Fruit fly (Drosophila melanogaster) whole organism, embryonic: ENCODE results near the gene CG31321.

Experiments
- B-H2 ChIP-seq: fragments of 200-800 bp; sonication (Bioruptor generic); optimal IDR thresholded peaks from 2 replicates; lab custom pipeline; 2018; ENCODE audit warnings: missing biosample characterization, mild to moderate bottlenecking, missing genetic modification characterization
- CG1024 ChIP-seq: fragments of 200-800 bp; sonication (Bioruptor generic); IDR thresholded peaks from 2 replicates; pipeline ENCODE4 v1.3.6; 2022; ENCODE audit warnings: missing biosample characterization, missing genetic modification characterization
- CG10959 ChIP-seq: fragments of 200-800 bp; sonication (Bioruptor generic); IDR thresholded peaks from 2 replicates; pipeline ENCODE4 v1.3.6; 2022; ENCODE audit warnings: missing biosample characterization, missing genetic modification characterization
- CG11085 ChIP-seq: fragments of 200-800 bp; sonication (Bioruptor generic); IDR thresholded peaks from 2 replicates; pipeline ENCODE4 v1.3.6; 2022; ENCODE audit warnings: missing biosample characterization, missing genetic modification characterization
- CG12155 ChIP-seq: fragments of 200-800 bp; sonication (Bioruptor generic); optimal IDR thresholded peaks from 3 replicates; lab custom pipeline; 2016; ENCODE audit warnings: missing biosample characterization, missing genetic modification characterization
- CG12219 ChIP-seq: fragments of 200-800 bp; sonication (Bioruptor generic); optimal IDR thresholded peaks from 3 replicates; lab custom pipeline; 2018; ENCODE audit warnings: missing biosample characterization, mild to moderate bottlenecking, missing genetic modification characterization
- CG12236 ChIP-seq: fragments of 200-800 bp; sonication (Bioruptor generic); optimal IDR thresholded peaks from 2 replicates; lab custom pipeline; 2016; ENCODE audit warnings: missing biosample characterization, missing genetic modification characterization
- CG1233 ChIP-seq: fragments of 200-800 bp; sonication (Bioruptor generic); optimal IDR thresholded peaks from 4 replicates; lab custom pipeline; 2018; ENCODE audit warnings: missing biosample characterization, mild to moderate bottlenecking, missing genetic modification characterization
- CG15696 ChIP-seq: fragments of 200-800 bp; sonication (Bioruptor generic); optimal IDR thresholded peaks from 2 replicates; lab custom pipeline; 2019; ENCODE audit warnings: missing biosample characterization, mild to moderate bottlenecking, missing genetic modification characterization, moderate library complexity
- CG17328 ChIP-seq: fragments of 200-800 bp; sonication (Bioruptor generic); IDR thresholded peaks from 2 replicates; pipeline ENCODE4 v1.3.6; 2022; ENCODE audit warnings: missing biosample characterization, missing genetic modification characterization
- CG17568 ChIP-seq: fragments of 200-800 bp; sonication (Bioruptor generic); optimal IDR thresholded peaks from 2 replicates; lab custom pipeline; 2018; ENCODE audit warnings: missing biosample characterization, mild to moderate bottlenecking, missing genetic modification characterization, moderate library complexity
- CG2199 ChIP-seq: fragments of 200-800 bp; sonication (Bioruptor generic); IDR thresholded peaks from 3 replicates; pipeline ENCODE4 v1.3.6; 2022; ENCODE audit warnings: missing biosample characterization, missing genetic modification characterization
- CG31365 ChIP-seq: fragments of 200-800 bp; sonication (Bioruptor generic); optimal IDR thresholded peaks from 2 replicates; lab custom pipeline; 2018; ENCODE audit warnings: missing biosample characterization, mild to moderate bottlenecking, missing genetic modification characterization
- CG33557 ChIP-seq: fragments of 200-800 bp; sonication (Bioruptor generic); optimal IDR thresholded peaks from 2 replicates; lab custom pipeline; 2019; ENCODE audit warnings: missing biosample characterization, mild to moderate bottlenecking, missing genetic modification characterization, moderate library complexity
- CG3726 ChIP-seq: fragments of 200-800 bp; sonication (Bioruptor generic); IDR thresholded peaks from 3 replicates; pipeline ENCODE4, ENCODE4 v1.3.6; 2022; ENCODE audit warnings: missing biosample characterization, missing genetic modification characterization
- CG6765 ChIP-seq: fragments of 200-800 bp; sonication (Bioruptor generic); optimal IDR thresholded peaks from 3 replicates; lab custom pipeline; 2017; ENCODE audit warnings: missing biosample characterization, mild to moderate bottlenecking, missing genetic modification characterization
- CG6813 ChIP-seq: fragments of 200-800 bp; sonication (Bioruptor generic); optimal IDR thresholded peaks from 2 replicates; lab custom pipeline; 2017; ENCODE audit warnings: missing biosample characterization, missing genetic modification characterization, mild to moderate bottlenecking, moderate library complexity, missing genetic modification reagents
- CG7372 ChIP-seq: fragments of 200-800 bp; sonication (Bioruptor generic); IDR thresholded peaks from 2 replicates; pipeline ENCODE4 v1.3.6; 2022; ENCODE audit warnings: missing biosample characterization, missing genetic modification characterization
- CG7839 ChIP-seq: fragments of 200-800 bp; sonication (Bioruptor generic); optimal IDR thresholded peaks from 3 replicates; lab custom pipeline; 2018; ENCODE audit warnings: missing biosample characterization, mild to moderate bottlenecking, missing genetic modification characterization, moderate library complexity
- D ChIP-seq, 2 experiments: fragments of 200-800 bp in 1 of 2; fragments of >200 bp in 1 of 2; sonication (Bioruptor generic) in 1 of 2; optimal IDR thresholded peaks; 2 replicates in 1 of 2; 3 replicates in 1 of 2; lab custom pipeline; 2017; ENCODE audit warnings: mild to moderate bottlenecking in 1 of 2, missing biosample characterization in 1 of 2, missing genetic modification characterization in 1 of 2, missing genetic modification reagents in 1 of 2
- D19A ChIP-seq: fragments of 200-800 bp; optimal IDR thresholded peaks from 3 replicates; lab custom pipeline; 2019; ENCODE audit warnings: missing biosample characterization, mild to moderate bottlenecking, missing genetic modification characterization, moderate library complexity
- Dek ChIP-seq: fragments of 200-800 bp; sonication (Bioruptor generic); optimal IDR thresholded peaks from 3 replicates; lab custom pipeline; 2019; ENCODE audit warnings: missing biosample characterization, mild to moderate bottlenecking, missing genetic modification characterization, moderate library complexity
- NC2α ChIP-seq: fragments of 200-800 bp; sonication (Bioruptor generic); optimal IDR thresholded peaks from 2 replicates; lab custom pipeline; 2016; ENCODE audit warnings: missing biosample characterization, missing genetic modification characterization
- Oaz ChIP-seq: fragments of 200-800 bp; sonication (Bioruptor generic); IDR thresholded peaks from 2 replicates; pipeline ENCODE4 v1.3.6; 2022; ENCODE audit warnings: missing biosample characterization, missing genetic modification characterization
- TFAM ChIP-seq: fragments of 200-800 bp; sonication (Bioruptor generic); optimal IDR thresholded peaks from 2 replicates; lab custom pipeline; 2017; ENCODE audit warnings: missing biosample characterization, missing genetic modification characterization, inconsistent platforms
- bowl ChIP-seq: fragments of 200-800 bp; sonication (Bioruptor generic); IDR thresholded peaks from 2 replicates; pipeline ENCODE4 v1.3.6; 2022; ENCODE audit warnings: missing biosample characterization, missing genetic modification characterization
- btn ChIP-seq: fragments of 200-800 bp; sonication (Bioruptor generic); optimal IDR thresholded peaks from 2 replicates; lab custom pipeline; 2016; ENCODE audit warnings: missing biosample characterization, missing genetic modification characterization
- chinmo ChIP-seq: fragments of 200-800 bp; sonication (Bioruptor generic); IDR thresholded peaks from 4 replicates; pipeline ENCODE4 v1.3.6; 2022; ENCODE audit warnings: missing biosample characterization, missing genetic modification characterization; ENCODE audit not compliant: partially characterized antibody
- crp ChIP-seq, 2 experiments: fragments of 200-800 bp; sonication (Bioruptor generic); optimal IDR thresholded peaks; 2 replicates in 1 of 2; 3 replicates in 1 of 2; lab custom pipeline; 2017; ENCODE audit warnings: missing biosample characterization in 2 of 2, missing genetic modification characterization in 2 of 2, mild to moderate bottlenecking in 1 of 2, moderate library complexity in 1 of 2
- fd3F ChIP-seq: fragments of 200-800 bp; sonication (Bioruptor generic); optimal IDR thresholded peaks from 2 replicates; lab custom pipeline; 2018; ENCODE audit warnings: missing biosample characterization, mild to moderate bottlenecking, missing genetic modification characterization, moderate library complexity
- fd64A ChIP-seq: fragments of 200-800 bp; sonication (Bioruptor generic); optimal IDR thresholded peaks from 3 replicates; lab custom pipeline; 2018; ENCODE audit warnings: missing biosample characterization, mild to moderate bottlenecking, missing genetic modification characterization
- fd96Cb ChIP-seq: fragments of 200-800 bp; sonication (Bioruptor generic); optimal IDR thresholded peaks from 2 replicates; lab custom pipeline; 2018; ENCODE audit warnings: missing biosample characterization, mild to moderate bottlenecking, missing genetic modification characterization, moderate library complexity
- fu2 ChIP-seq: fragments of 200-800 bp; sonication (Bioruptor generic); optimal IDR thresholded peaks from 2 replicates; lab custom pipeline; 2016; ENCODE audit warnings: missing biosample characterization, missing genetic modification characterization
- gfzf ChIP-seq: fragments of 200-800 bp; sonication (Bioruptor generic); optimal IDR thresholded peaks from 2 replicates; lab custom pipeline; 2016; ENCODE audit warnings: missing biosample characterization, mild to moderate bottlenecking, missing genetic modification characterization, moderate library complexity
- gsb ChIP-seq: fragments of 200-800 bp; sonication (Bioruptor generic); IDR thresholded peaks from 2 replicates; pipeline ENCODE4 v1.3.6; 2022; ENCODE audit warnings: missing biosample characterization, missing genetic modification characterization
- lmd ChIP-seq: fragments of 200-800 bp; sonication (Bioruptor generic); IDR thresholded peaks from 2 replicates; pipeline ENCODE4 v1.3.6; 2022; ENCODE audit warnings: missing biosample characterization, missing genetic modification characterization
- prd ChIP-seq, 3 experiments: fragments of >200 bp in 2 of 3; fragments of 200-800 bp in 1 of 3; sonication (Bioruptor generic) in 1 of 3; optimal IDR thresholded peaks in 2 of 3; IDR thresholded peaks in 1 of 3; 2 replicates in 2 of 3; 3 replicates in 1 of 3; pipeline versions ENCODE4 v1.3.6 to Lab custom; 2017 to 2022; ENCODE audit warnings: missing biosample characterization in 1 of 3, missing genetic modification characterization in 1 of 3
- pros ChIP-seq: fragments of 200-800 bp; sonication (Bioruptor generic); optimal IDR thresholded peaks from 3 replicates; lab custom pipeline; 2019; ENCODE audit warnings: missing biosample characterization, mild to moderate bottlenecking, missing genetic modification characterization, moderate library complexity
- run ChIP-seq: fragments of 200-800 bp; sonication (Bioruptor generic); optimal IDR thresholded peaks from 3 replicates; lab custom pipeline; 2018; ENCODE audit warnings: missing biosample characterization, mild to moderate bottlenecking, missing genetic modification characterization
- sc ChIP-seq, 3 experiments: fragments of >200 bp in 2 of 3; fragments of 200-800 bp in 1 of 3; sonication (Bioruptor generic) in 1 of 3; optimal IDR thresholded peaks; 2 replicates in 2 of 3; 3 replicates in 1 of 3; lab custom pipeline; 2017; ENCODE audit warnings: mild to moderate bottlenecking in 1 of 3, missing biosample characterization in 1 of 3, missing genetic modification characterization in 1 of 3, missing genetic modification reagents in 1 of 3
- sim ChIP-seq: fragments of 200-800 bp; sonication (Bioruptor generic); IDR thresholded peaks from 2 replicates; pipeline ENCODE4 v1.3.6; 2022; ENCODE audit warnings: missing biosample characterization, missing genetic modification characterization
- tna ChIP-seq: fragments of 200-800 bp; sonication (Bioruptor generic); IDR thresholded peaks from 2 replicates; pipeline ENCODE4 v1.3.6; 2022; ENCODE audit warnings: missing biosample characterization, missing genetic modification characterization; ENCODE audit not compliant: partially characterized antibody
- toy ChIP-seq: fragments of 200-800 bp; sonication (Bioruptor generic); IDR thresholded peaks from 2 replicates; pipeline ENCODE4 v1.3.6; 2022; ENCODE audit warnings: missing biosample characterization, missing genetic modification characterization
- vnd ChIP-seq: fragments of 200-800 bp; sonication (Bioruptor generic); IDR thresholded peaks from 3 replicates; pipeline ENCODE4 v1.3.6; 2022; ENCODE audit warnings: missing biosample characterization, missing genetic modification characterization; ENCODE audit not compliant: partially characterized antibody
- vvl ChIP-seq: fragments of 200-800 bp; sonication (Bioruptor generic); IDR thresholded peaks from 2 replicates; pipeline ENCODE4 v1.3.6; 2022; ENCODE audit warnings: missing biosample characterization, missing genetic modification characterization
- wor ChIP-seq: fragments of 200-800 bp; sonication (Bioruptor generic); IDR thresholded peaks from 2 replicates; pipeline ENCODE4 v1.3.6; 2022; ENCODE audit warnings: missing biosample characterization, missing genetic modification characterization

The CG31321 gene

DNA sequence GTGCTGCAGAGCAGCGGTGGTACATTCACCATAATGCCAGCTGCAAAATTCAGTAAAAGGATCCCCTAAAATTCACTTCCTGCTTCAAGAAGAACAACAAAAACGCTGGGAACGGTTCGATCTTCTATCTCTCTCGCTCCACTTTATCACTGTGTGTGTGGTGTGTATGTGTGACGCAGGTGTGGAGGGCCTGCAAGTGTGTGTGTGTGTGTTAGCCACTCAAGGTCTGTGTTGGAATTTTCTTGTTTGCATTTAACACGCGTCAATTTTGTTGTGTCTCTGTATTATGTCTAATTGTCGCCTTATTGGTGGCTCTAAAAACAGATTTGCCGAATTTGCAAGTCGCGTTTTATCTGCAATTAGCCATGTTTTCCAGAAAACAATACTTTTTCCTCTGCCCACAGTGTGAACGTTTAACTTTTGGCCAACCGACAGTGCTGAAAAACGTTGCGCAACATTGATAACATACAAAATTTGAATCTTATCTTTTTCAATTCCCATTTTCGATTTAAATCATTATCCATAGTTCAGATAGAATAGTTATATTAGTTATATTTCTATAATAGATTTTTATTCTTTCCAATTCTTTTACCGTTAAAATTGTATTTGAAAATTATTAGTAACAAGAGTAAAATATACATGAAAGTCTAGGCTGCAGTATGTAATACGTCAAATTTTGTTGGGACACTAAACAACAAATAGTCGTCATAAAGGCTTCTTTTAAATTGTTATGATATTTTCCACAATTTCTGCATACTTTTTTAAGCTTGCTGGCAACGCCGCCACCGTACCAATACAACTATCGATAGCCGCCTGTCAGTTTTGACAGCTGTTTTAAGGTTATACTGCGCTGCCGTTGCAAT, 16.3 kb downstream of the CG31321 start, which contains the start of the genes Afti and ATPsynE (continued):
- TF ChIP-seq toy (GFP tag; lab: Robert Waterston, UW) (0 out of 2 replicates have a peak, but pooled peaks have one; percentile 25), CG1024 (GFP tag; lab: Robert Waterston, UW) (peak; percentile 47; the same call in 1 of the 2 replicates), CG33557 (GFP tag; lab: Kevin White, UChicago) (no peak), crp (GFP tag; optimal IDR thresholded peaks at IDR 0.05; lab: Kevin White, UChicago) (peak; percentile 24 to 79), fd96Cb (peak; percentile 63), chinmo (no peak), sim (GFP tag; lab: Robert Waterston, UW) (no peak), CG3726 (no peak), sc (optimal IDR thresholded peaks at IDR 0.05; lab: Kevin White, UChicago) (no peak), sc (GFP tag; optimal IDR thresholded peaks at IDR 0.05; lab: Kevin White, UChicago) (peak; percentile 51), Dek (tag; lab: Kevin White, UChicago) (peak; percentile 54), fd3F (GFP tag; lab: Kevin White, UChicago) (peak; percentile 62), vnd (GFP tag; lab: Robert Waterston, UW) (peak; percentile 46; the same call in 1 of the 3 replicates), btn (GFP tag; lab: Kevin White, UChicago) (no peak), CG6765 (GFP tag; lab: Kevin White, UChicago) (no peak), run (tag; lab: Kevin White, UChicago) (no peak), CG17568 (GFP tag; lab: Kevin White, UChicago) (no peak), CG1233 (GFP tag; lab: Kevin White, UChicago) (peak; percentile 58), CG31365 (tag; lab: Kevin White, UChicago) (no peak), CG6813 (GFP tag; lab: Kevin White, UChicago) (peak; percentile 19), CG7839 (tag; lab: Kevin White, UChicago) (no peak), CG17328 (GFP tag; lab: Robert Waterston, UW) (peak; percentile 51), lmd (GFP tag; lab: Robert Waterston, UW) (peak; percentile 78), TFAM (GFP tag; lab: Kevin White, UChicago) (no peak), fd64A (GFP tag; lab: Kevin White, UChicago) (no peak), CG12155 (GFP tag; lab: Kevin White, UChicago) (peak; percentile 69), Oaz (GFP tag; lab: Robert Waterston, UW) (0 out of 2 replicates have a peak, but pooled peaks have one; percentile 11), vvl (GFP tag; lab: Robert Waterston, UW) (peak; percentile 82; the same call in 1 of the 2 replicates), D (optimal IDR thresholded peaks at IDR 0.05; lab: Kevin White, UChicago) (no peak), D (GFP tag; optimal IDR thresholded peaks at IDR 0.05; lab: Kevin White, UChicago) (peak; percentile 53), NC2α (GFP tag; lab: Kevin White, UChicago) (no peak), tna (GFP tag; lab: Robert Waterston, UW) (no peak), CG2199 (GFP tag; lab: Robert Waterston, UW) (no peak), CG12236 (GFP tag; lab: Kevin White, UChicago) (no peak), CG11085 (GFP tag; lab: Robert Waterston, UW) (peak; percentile 53), wor (peak; percentile 54), gfzf (GFP tag; lab: Kevin White, UChicago) (peak; percentile 53), B-H2 (GFP tag; lab: Kevin White, UChicago) (peak; percentile 81), CG12219 (peak; percentile 5), gsb (GFP tag; lab: Robert Waterston, UW) (peak; percentile 31; the same call in 1 of the 2 replicates), CG7372 (GFP tag; lab: Robert Waterston, UW) (peak; percentile 62), pros (GFP tag; lab: Kevin White, UChicago) (no peak), CG10959 (GFP tag; lab: Robert Waterston, UW) (no peak), fu2 (GFP tag; lab: Kevin White, UChicago) (peak; percentile 59), bowl (no peak), CG15696 (tag; lab: Kevin White, UChicago) (peak; percentile 70), prd (optimal IDR thresholded peaks at IDR 0.05; lab: Kevin White, UChicago) (no peak), prd (GFP tag; IDR thresholded peaks at IDR 0.05; lab: Robert Waterston, UW) (peak; percentile 75; the same call in 2 of the 3 replicates), D19A (tag; lab: Kevin White, UChicago) (no peak)
